Worm (Caenorhabditis elegans) whole organism, L4 larva: ENCODE measurements around the gene F54A3.5.
A peak's percentile ranks its signal among the peaks of the same experiment; 100 is the strongest.
"Not testable (repeated sequence)": the region's sequence is repeated elsewhere in the genome, so short reads cannot be mapped to it uniquely, and the experiment has no call there.

ENCODE experiments used
- D1046.2 ChIP-seq: fragments of 200-800 bp; sonication (Bioruptor generic); IDR thresholded peaks from 2 replicates; pipeline ENCODE4 v1.3.6; 2022; ENCODE audit warnings: missing genetic modification characterization, missing compliant biosample characterization
- F26F4.8 ChIP-seq: fragments of 200-800 bp; sonication (Bioruptor generic); conservative IDR thresholded peaks from 2 replicates; pipeline ENCODE4 v1.3.6; 2022; ENCODE audit warnings: missing genetic modification characterization, missing compliant biosample characterization
- Y105C5A.15 ChIP-seq: fragments of 200-800 bp; sonication (Bioruptor generic); IDR thresholded peaks from 2 replicates; pipeline ENCODE4 v1.3.6; 2022; ENCODE audit warnings: missing genetic modification characterization, missing compliant biosample characterization
- Y48G9A.11 ChIP-seq: fragments of 200-800 bp; sonication (Bioruptor generic); IDR thresholded peaks from 2 replicates; pipeline ENCODE4 v1.3.6; 2022; ENCODE audit warnings: missing genetic modification reagents, missing genetic modification characterization, missing compliant biosample characterization
- Y75B8A.6 ChIP-seq: fragments of 200-800 bp; sonication (Bioruptor generic); IDR thresholded peaks from 2 replicates; pipeline ENCODE4 v1.3.6; 2022; ENCODE audit warnings: missing genetic modification reagents, missing genetic modification characterization, missing compliant biosample characterization
- ZK337.2 ChIP-seq: fragments of 200-800 bp; sonication (Bioruptor generic); IDR thresholded peaks from 2 replicates; pipeline ENCODE4 v1.3.6; 2022; ENCODE audit warnings: missing genetic modification reagents, missing genetic modification characterization, missing compliant biosample characterization
- aha-1 ChIP-seq: fragments of 150-350 bp; peaks from one replicate; lab custom pipeline; 2014; ENCODE audit warnings: missing biosample characterization, missing genetic modification characterization
- ceh-20 ChIP-seq: fragments of 200-800 bp; sonication (Bioruptor generic); IDR thresholded peaks from 2 replicates; pipeline ENCODE4 v1.3.6; 2022; ENCODE audit warnings: missing genetic modification reagents, missing genetic modification characterization, missing compliant biosample characterization
- ceh-44 ChIP-seq: fragments of 200-800 bp; sonication (Bioruptor generic); IDR thresholded peaks from 2 replicates; pipeline ENCODE4 v1.3.6; 2022; ENCODE audit warnings: missing genetic modification reagents, missing genetic modification characterization, missing compliant biosample characterization
- ceh-82 ChIP-seq: sonication (generic microtip); optimal IDR thresholded peaks from 2 replicates; lab custom pipeline; 2017; ENCODE audit warnings: missing biosample characterization, missing genetic modification characterization
- cey-2 ChIP-seq: sonication (generic microtip); optimal IDR thresholded peaks from 3 replicates; lab custom pipeline; 2017; ENCODE audit warnings: missing genetic modification characterization, mild to moderate bottlenecking, missing compliant biosample characterization, antibody characterized with exemption, borderline replicate concordance; ENCODE audit not compliant: insufficient read depth
- daf-19 ChIP-seq: fragments of 200-800 bp; sonication (Bioruptor generic); conservative IDR thresholded peaks from 2 replicates; pipeline ENCODE4 v1.3.6; 2022; ENCODE audit warnings: missing genetic modification characterization, missing compliant biosample characterization
- dmd-8 ChIP-seq: fragments of 200-800 bp; sonication (Bioruptor generic); IDR thresholded peaks from 2 replicates; pipeline ENCODE4 v1.3.6; 2022; ENCODE audit warnings: missing genetic modification characterization, missing compliant biosample characterization
- dpl-1 ChIP-seq: fragments of 150-350 bp; optimal IDR thresholded peaks from 2 replicates; lab custom pipeline; 2014; ENCODE audit warnings: missing biosample characterization, missing genetic modification reagents, missing genetic modification characterization
- dve-1 ChIP-seq: sonication (generic microtip); optimal IDR thresholded peaks from 2 replicates; lab custom pipeline; 2017; ENCODE audit warnings: antibody characterized with exemption, mild to moderate bottlenecking, missing genetic modification characterization, missing compliant biosample characterization; ENCODE audit not compliant: insufficient read depth
- egl-43 ChIP-seq: fragments of 200-800 bp; sonication (Bioruptor generic); IDR thresholded peaks from 2 replicates; pipeline ENCODE4 v1.3.6; 2022; ENCODE audit warnings: missing genetic modification reagents, missing genetic modification characterization, missing compliant biosample characterization
- gei-8 ChIP-seq: fragments of 200-800 bp; sonication (Bioruptor generic); optimal IDR thresholded peaks from 2 replicates; lab custom pipeline; 2018; ENCODE audit warnings: mild to moderate bottlenecking, missing genetic modification characterization, missing compliant biosample characterization
- jun-1 ChIP-seq: fragments of 150-350 bp; optimal IDR thresholded peaks from 2 replicates; lab custom pipeline; 2014; ENCODE audit warnings: missing biosample characterization, missing genetic modification reagents, missing genetic modification characterization
- lin-1 ChIP-seq: fragments of 200-800 bp; sonication (Bioruptor generic); IDR thresholded peaks from 2 replicates; pipeline ENCODE4 v1.3.6; 2022; ENCODE audit warnings: missing genetic modification reagents, missing genetic modification characterization, missing compliant biosample characterization
- madf-9 ChIP-seq: fragments of 200-800 bp; sonication (Bioruptor generic); conservative IDR thresholded peaks from 2 replicates; pipeline ENCODE4 v1.3.6; 2022; ENCODE audit warnings: missing genetic modification reagents, missing genetic modification characterization, missing compliant biosample characterization
- nhr-102 ChIP-seq: sonication (generic microtip); optimal IDR thresholded peaks from 2 replicates; lab custom pipeline; 2016; ENCODE audit warnings: mild to moderate bottlenecking, missing genetic modification characterization, moderate library complexity, missing compliant biosample characterization
- nhr-25 ChIP-seq: sonication (generic microtip); optimal IDR thresholded peaks from 2 replicates; lab custom pipeline; 2017; ENCODE audit warnings: missing genetic modification characterization, mild to moderate bottlenecking, missing compliant biosample characterization, antibody characterized with exemption, moderate library complexity, borderline replicate concordance; ENCODE audit not compliant: insufficient read depth
- nhr-76 ChIP-seq: fragments of 150-350 bp; optimal IDR thresholded peaks from 2 replicates; lab custom pipeline; 2014; ENCODE audit warnings: missing biosample characterization, missing genetic modification characterization
- rbr-2 ChIP-seq: sonication (generic microtip); optimal IDR thresholded peaks from 2 replicates; lab custom pipeline; 2016; ENCODE audit warnings: missing genotype, missing genetic modification characterization, missing compliant biosample characterization
- set-16 ChIP-seq: fragments of 200-800 bp; sonication (Bioruptor generic); IDR thresholded peaks from 2 replicates; pipeline ENCODE4 v1.3.6; 2022; ENCODE audit warnings: missing genetic modification reagents, missing genetic modification characterization, missing compliant biosample characterization
- skn-1 ChIP-seq: fragments of 150-350 bp; optimal IDR thresholded peaks from 2 replicates; lab custom pipeline; 2014; ENCODE audit warnings: missing biosample characterization, missing genetic modification characterization
- snpc-1.2 ChIP-seq: fragments of 200-800 bp; sonication (Bioruptor generic); IDR thresholded peaks from 2 replicates; pipeline ENCODE4 v1.3.6; 2022; ENCODE audit warnings: missing genetic modification reagents, missing genetic modification characterization, missing compliant biosample characterization
- snpc-4 ChIP-seq: fragments of 150-350 bp; optimal IDR thresholded peaks from 2 replicates; lab custom pipeline; 2014; ENCODE audit warnings: missing biosample characterization, missing genetic modification characterization
- spr-1 ChIP-seq: sonication (generic microtip); optimal IDR thresholded peaks from 2 replicates; lab custom pipeline; 2016; ENCODE audit warnings: mild to moderate bottlenecking, missing genetic modification characterization, missing compliant biosample characterization
- unc-62 ChIP-seq, 3 experiments: fragments of 150-350 bp in 1 of 3; sonication (generic microtip); optimal IDR thresholded peaks in 2 of 3; peaks in 1 of 3; 1 replicate in 1 of 3; 2 replicates in 2 of 3; lab custom pipeline; 2014 to 2017; ENCODE audit warnings: missing biosample characterization in 3 of 3, missing genetic modification characterization in 3 of 3, missing genetic modification reagents in 3 of 3, missing genotype in 1 of 3
- zfp-3 ChIP-seq: fragments of 200-800 bp; sonication (Bioruptor generic); conservative IDR thresholded peaks from 2 replicates; pipeline ENCODE4 v1.3.6; 2022; ENCODE audit warnings: missing genetic modification reagents, missing genetic modification characterization, missing compliant biosample characterization
- zip-2 ChIP-seq: fragments of 150-350 bp; optimal IDR thresholded peaks from 2 replicates; lab custom pipeline; 2014; ENCODE audit warnings: missing biosample characterization, missing genetic modification characterization
- ztf-11 ChIP-seq: fragments of 150-350 bp; optimal IDR thresholded peaks from 2 replicates; lab custom pipeline; 2014; ENCODE audit warnings: missing biosample characterization, missing genetic modification characterization

F54A3.5 gene

ce11 chrII:2225608-2226007, at the start of gene F54A3.5:
Gene F54A3.5, minus strand, starts transcription at chrII:2225708.
- TF ChIP-seq zfp-3 (GFP tag; lab: Robert Waterston, UW) (no peak), jun-1 (no peak), nhr-25 (no peak), egl-43 (no peak), zip-2 (tag; lab: Kevin White, UChicago) (no peak), skn-1 (tag; lab: Kevin White, UChicago) (no peak), ceh-20 (GFP tag; lab: Robert Waterston, UW) (no peak), ceh-82 (tag; lab: Kevin White, UChicago) (no peak), snpc-1.2 (GFP tag; lab: Robert Waterston, UW) (no peak), ztf-11 (tag; lab: Kevin White, UChicago) (no peak), Y75B8A.6 (GFP tag; lab: Robert Waterston, UW) (no peak), Y48G9A.11 (no peak), nhr-102 (tag; lab: Kevin White, UChicago) (no peak), F26F4.8 (GFP tag; lab: Robert Waterston, UW) (no peak), nhr-76 (tag; lab: Kevin White, UChicago) (no peak), gei-8 (GFP tag; lab: Kevin White, UChicago) (no peak), ceh-44 (GFP tag; lab: Robert Waterston, UW) (no peak), daf-19 (GFP tag; lab: Robert Waterston, UW) (no peak), spr-1 (no peak)
- TF ChIP-seq, all 104 proteins: peak for 0

- peak; percentile 28 for TF ChIP-seq aha-1 (tag; lab: Kevin White, UChicago)
- TF ChIP-seq egl-43: 0 out of 2 replicates have a peak, but pooled peaks have one; percentile 50
- peak; percentile 86 for TF ChIP-seq set-16
- no peak for TF ChIP-seq dve-1 (tag; lab: Kevin White, UChicago)
- TF ChIP-seq cey-2 (tag; lab: Kevin White, UChicago): no peak
- TF ChIP-seq ZK337.2 (GFP tag; lab: Robert Waterston, UW): 0 out of 2 replicates have a peak, but pooled peaks have one; percentile 35
- no peak for TF ChIP-seq zfp-3 (GFP tag; lab: Robert Waterston, UW)
- TF ChIP-seq Y105C5A.15 (GFP tag; lab: Robert Waterston, UW): no peak
Observed at ce11 chrII:2273750-2274149, 48.2 kb upstream of the F54A3.5 start.

ce11 chrII:2254861-2255260, 29.4 kb upstream of the F54A3.5 start, which contains the start of gene K09F6.3:
Gene K09F6.3, plus strand, starts transcription at chrII:2255161.
- not testable (repeated sequence) for TF ChIP-seq madf-9 (GFP tag; lab: Robert Waterston, UW); lin-1 (GFP tag; lab: Robert Waterston, UW); dpl-1 (GFP tag; lab: Kevin White, UChicago)

ce11 chrII:2253676-2254075, 28.2 kb upstream of the F54A3.5 start:
- TF ChIP-seq ZK337.2 (GFP tag; lab: Robert Waterston, UW): no peak
- 0 out of 2 replicates have a peak, but pooled peaks have one; percentile 27 for TF ChIP-seq D1046.2 (GFP tag; lab: Robert Waterston, UW)
- TF ChIP-seq rbr-2: no peak
- TF ChIP-seq set-16: peak; percentile 67
- TF ChIP-seq Y75B8A.6 (GFP tag; lab: Robert Waterston, UW): no peak
- TF ChIP-seq unc-62 (GFP tag; optimal IDR thresholded peaks at IDR 0.05 in 1 of 2; lab: Kevin White, UChicago): no peak
- TF ChIP-seq unc-62 (tag; optimal IDR thresholded peaks at IDR 0.05; lab: Kevin White, UChicago): no peak
- no peak for TF ChIP-seq snpc-4 (tag; lab: Kevin White, UChicago)
- TF ChIP-seq ceh-44 (GFP tag; lab: Robert Waterston, UW): no peak
- TF ChIP-seq Y48G9A.11: no peak
- no peak for TF ChIP-seq dmd-8 (GFP tag; lab: Robert Waterston, UW)
